Worm (Caenorhabditis elegans) whole organism, L3 larva: ENCODE data around the gene srt-28.

Experiments used
- fos-1 ChIP-seq: fragments of 150-350 bp; optimal IDR thresholded peaks from 2 replicates; lab custom pipeline; 2014; ENCODE audit warnings: missing biosample characterization, missing genetic modification characterization
- nhr-28 ChIP-seq: fragments of 150-350 bp; optimal IDR thresholded peaks from 2 replicates; lab custom pipeline; 2014; ENCODE audit warnings: missing biosample characterization, missing genetic modification characterization
- tbx-2 ChIP-seq: sonication (generic microtip); optimal IDR thresholded peaks from 2 replicates; lab custom pipeline; 2016; ENCODE audit warnings: mild to moderate bottlenecking, missing genetic modification characterization, missing compliant biosample characterization

DNA sequence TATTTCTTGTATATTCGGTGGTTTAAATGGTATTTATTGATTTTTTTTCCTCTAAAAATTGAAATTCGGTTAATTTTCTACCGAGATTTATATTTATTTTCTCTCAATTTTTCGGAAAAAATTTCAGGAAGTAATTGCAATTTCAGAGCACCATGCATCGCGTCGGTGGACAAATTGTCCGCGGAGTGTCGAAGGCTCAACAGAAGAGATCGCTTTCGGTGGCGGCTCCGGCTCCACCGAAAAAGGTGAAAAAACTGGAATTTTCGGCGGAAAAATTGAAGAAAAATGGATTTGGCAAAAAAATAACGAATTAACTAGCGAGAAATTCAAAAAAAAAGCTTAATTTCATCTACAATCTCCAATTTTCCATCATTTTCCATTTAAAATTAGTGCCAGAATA lies 14.6 kb downstream of the srt-28 start, which contains the start of gene nuo-5:
- TF ChIP-seq fos-1 (tag; lab: Kevin White, UChicago) (no peak), tbx-2 (tag; lab: Kevin White, UChicago) (no peak), nhr-28 (tag; lab: Kevin White, UChicago) (no peak)
